Fruit fly (Drosophila melanogaster): Measurements from ENCODE around the gene CG12375.

CG12375 gene

dm6 chr2L:8164219-8164618, 37.5 kb upstream of the CG12375 start (continued):
- TF ChIP-seq unc-4 (GFP tag; IDR thresholded peaks at IDR 0.05; ENCODE audit: partially characterized antibody) (no peak), CG6272 (GFP tag; IDR thresholded peaks at IDR 0.05) (no peak), seq (GFP tag; IDR thresholded peaks at IDR 0.05) (peak; percentile 41; the same call in 1 of the 2 replicates), Fer1 (GFP tag; optimal IDR thresholded peaks at IDR 0.05) (peak; percentile 55), Blimp-1 (GFP tag; optimal IDR thresholded peaks at IDR 0.05) (peak; percentile 88), esg (GFP tag; conservative IDR thresholded peaks at IDR 0.05) (no peak), CG13296 (GFP tag; optimal IDR thresholded peaks at IDR 0.05) (peak; percentile 67), NFAT (GFP tag; IDR thresholded peaks at IDR 0.05) (no peak), CG3281 (GFP tag; optimal IDR thresholded peaks at IDR 0.05) (peak; percentile 53), wek (GFP tag; optimal IDR thresholded peaks at IDR 0.05) (peak; percentile 91), mirr (GFP tag; optimal IDR thresholded peaks at IDR 0.05) (peak; percentile 39), disco-r (GFP tag; optimal IDR thresholded peaks at IDR 0.05) (peak; percentile 56), Six4 (GFP tag; optimal IDR thresholded peaks at IDR 0.05) (peak; percentile 76), CG14441 (GFP tag; IDR thresholded peaks at IDR 0.05) (peak; percentile 20; the same call in 1 of the 2 replicates), sr (GFP tag; IDR thresholded peaks at IDR 0.05) (peak; percentile 55; the same call in 1 of the 3 replicates), CG7372 (GFP tag; IDR thresholded peaks at IDR 0.05) (no peak), pum (GFP tag; optimal IDR thresholded peaks at IDR 0.05) (peak; percentile 50), CG8944 (GFP tag; optimal IDR thresholded peaks at IDR 0.05) (peak; percentile 61), CG4707 (GFP tag; optimal IDR thresholded peaks at IDR 0.05) (peak; percentile 86), CoRest (tag; optimal IDR thresholded peaks at IDR 0.05) (peak; percentile 73), CG14014 (GFP tag; IDR thresholded peaks at IDR 0.05) (peak; percentile 63; the same call in 1 of the 2 replicates), dysf (GFP tag; IDR thresholded peaks at IDR 0.05) (peak; percentile 29; the same call in 1 of the 3 replicates), lab (GFP tag; optimal IDR thresholded peaks at IDR 0.05) (peak; percentile 88), gcm (GFP tag; optimal IDR thresholded peaks at IDR 0.05) (peak; percentile 86), gt (GFP tag; IDR thresholded peaks at IDR 0.05) (0 out of 2 replicates have a peak, but pooled peaks have one; percentile 11), ftz-f1 (GFP tag; optimal IDR thresholded peaks at IDR 0.05) (no peak), Hr3 (GFP tag; optimal IDR thresholded peaks at IDR 0.05) (peak; percentile 32), CG11560 (tag; IDR thresholded peaks at IDR 0.05) (no peak), CG6175 (GFP tag; IDR thresholded peaks at IDR 0.05) (no peak), CG11695 (GFP tag; IDR thresholded peaks at IDR 0.05) (peak; percentile 61), B-H1 (GFP tag; IDR thresholded peaks at IDR 0.05) (no peak; the same call in 2 of the 3 replicates), CG11093 (GFP tag; IDR thresholded peaks at IDR 0.05) (no peak; the same call in 2 of the 3 replicates), GATAe (GFP tag; conservative IDR thresholded peaks at IDR 0.05) (no peak), HmgZ (tag; optimal IDR thresholded peaks at IDR 0.05) (peak; percentile 52), CG10147 (GFP tag; optimal IDR thresholded peaks at IDR 0.05) (peak; percentile 9), BtbVII (GFP tag; optimal IDR thresholded peaks at IDR 0.05) (peak; percentile 85), slp2 (GFP tag; optimal IDR thresholded peaks at IDR 0.05) (peak; percentile 53), CG17912 (GFP tag; optimal IDR thresholded peaks at IDR 0.05) (peak; percentile 87), vfl (GFP tag; optimal IDR thresholded peaks at IDR 0.05) (peak; percentile 3), Awh (GFP tag; IDR thresholded peaks at IDR 0.05) (peak; percentile 94), CG32532 (GFP tag; IDR thresholded peaks at IDR 0.05) (no peak), CG2678 (tag; optimal IDR thresholded peaks at IDR 0.05) (peak; percentile 84), sqz (GFP tag; optimal IDR thresholded peaks at IDR 0.05) (peak; percentile 84), her (GFP tag; optimal IDR thresholded peaks at IDR 0.05) (peak; percentile 29), chinmo (GFP tag; IDR thresholded peaks at IDR 0.05; ENCODE audit: partially characterized antibody) (no peak), CG16813 (GFP tag; IDR thresholded peaks at IDR 0.05; ENCODE audit: partially characterized antibody) (no peak), eve (GFP tag; optimal IDR thresholded peaks at IDR 0.05) (peak in 1 of 2 experiments; percentile 37), Poxn (GFP tag; IDR thresholded peaks at IDR 0.05) (no peak), CG33557 (GFP tag; optimal IDR thresholded peaks at IDR 0.05) (peak; percentile 93), Dbx (GFP tag; IDR thresholded peaks at IDR 0.05) (no peak), Stat92E (GFP tag; optimal IDR thresholded peaks at IDR 0.05) (peak in 1 of 3 experiments; percentile 33)
